Fruit fly (Drosophila melanogaster) whole organism: ENCODE measurements around the gene MAPk-Ak2.

ENCODE experiments used
- Dll ChIP-seq: fragments of >200 bp; optimal IDR thresholded peaks from 2 replicates; lab custom pipeline; 2017
- EcR ChIP-seq, 2 experiments: fragments of >200 bp; optimal IDR thresholded peaks; 2 replicates each; lab custom pipeline; 2017; ENCODE audit warnings: missing biosample characterization in 2 of 2, missing genetic modification characterization in 2 of 2, missing genetic modification reagents in 2 of 2
- psq ChIP-seq: fragments of >200 bp; optimal IDR thresholded peaks from 2 replicates; lab custom pipeline; 2017
- usp ChIP-seq: fragments of >200 bp; optimal IDR thresholded peaks from 2 replicates; lab custom pipeline; 2017; ENCODE audit warnings: missing biosample characterization, missing genetic modification characterization, mixed read lengths

DNA sequence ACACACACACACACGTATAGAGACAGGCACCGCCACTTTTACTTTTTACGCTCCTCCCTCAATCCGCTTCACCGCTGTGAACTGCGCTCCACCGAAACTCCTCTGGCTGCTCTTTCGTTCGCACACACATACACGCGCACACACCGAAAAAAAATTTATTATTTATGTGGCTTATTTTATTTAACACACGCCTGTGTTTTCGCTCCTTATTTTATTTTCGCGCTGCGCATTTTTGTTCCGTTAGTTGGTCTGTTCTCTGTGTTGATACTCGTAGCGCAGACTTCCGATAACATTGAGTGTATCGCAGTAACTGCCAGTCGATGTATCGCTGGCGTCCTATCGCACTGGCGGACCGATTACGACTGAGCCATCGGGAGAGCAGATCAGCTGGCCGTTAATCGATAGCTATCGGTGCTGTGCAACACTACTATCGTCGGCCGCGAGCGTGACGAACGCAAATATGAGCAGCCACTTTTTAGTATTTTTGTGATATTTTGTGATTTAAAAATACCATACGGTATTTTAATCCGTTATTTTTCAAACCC, 26.3 kb downstream of the MAPk-Ak2 start, which contains the start of gene Snx27:
- TF ChIP-seq Dll = no peak
- TF ChIP-seq EcR (GFP tag; optimal IDR thresholded peaks at IDR 0.05; lab: Kevin White, UChicago) = no peak
- no peak for TF ChIP-seq psq (lab: Kevin White, UChicago)
- TF ChIP-seq usp = no peak
